Worm (Caenorhabditis elegans) whole organism, L4 larva: ENCODE results near the gene F09E5.11.
A peak's percentile ranks its signal among the peaks of the same experiment; 100 is the strongest.

Experiments
- D1046.2 ChIP-seq: fragments of 200-800 bp; sonication (Bioruptor generic); IDR thresholded peaks from 2 replicates; pipeline ENCODE4 v1.3.6; 2022; ENCODE audit warnings: missing genetic modification characterization, missing compliant biosample characterization
- F10B5.3 ChIP-seq: sonication (generic microtip); optimal IDR thresholded peaks from 2 replicates; lab custom pipeline; 2016; ENCODE audit warnings: mild to moderate bottlenecking, missing genetic modification characterization, missing compliant biosample characterization
- F26F4.8 ChIP-seq: fragments of 200-800 bp; sonication (Bioruptor generic); conservative IDR thresholded peaks from 2 replicates; pipeline ENCODE4 v1.3.6; 2022; ENCODE audit warnings: missing genetic modification characterization, missing compliant biosample characterization
- T26A8.4 ChIP-seq: fragments of 200-800 bp; sonication (Bioruptor generic); IDR thresholded peaks from 2 replicates; pipeline ENCODE4 v1.3.6; 2022; ENCODE audit warnings: missing genetic modification characterization, missing compliant biosample characterization
- Y48G9A.11 ChIP-seq: fragments of 200-800 bp; sonication (Bioruptor generic); IDR thresholded peaks from 2 replicates; pipeline ENCODE4 v1.3.6; 2022; ENCODE audit warnings: missing genetic modification reagents, missing genetic modification characterization, missing compliant biosample characterization
- ZK337.2 ChIP-seq: fragments of 200-800 bp; sonication (Bioruptor generic); IDR thresholded peaks from 2 replicates; pipeline ENCODE4 v1.3.6; 2022; ENCODE audit warnings: missing genetic modification reagents, missing genetic modification characterization, missing compliant biosample characterization
- ZK546.5 ChIP-seq, 2 experiments: sonication (generic microtip); optimal IDR thresholded peaks; 2 replicates each; lab custom pipeline; 2017; ENCODE audit warnings: missing biosample characterization in 2 of 2, missing genetic modification characterization in 2 of 2
- aly-2 ChIP-seq: sonication (generic microtip); optimal IDR thresholded peaks from 2 replicates; lab custom pipeline; 2018; ENCODE audit warnings: missing biosample characterization, missing genetic modification characterization
- arid-1 ChIP-seq: fragments of 200-800 bp; sonication (Bioruptor generic); conservative IDR thresholded peaks from 2 replicates; pipeline ENCODE4 v1.3.6; 2022; ENCODE audit warnings: missing genetic modification reagents, missing genetic modification characterization, missing compliant biosample characterization
- ceh-28 ChIP-seq: fragments of 150-350 bp; optimal IDR thresholded peaks from 2 replicates; lab custom pipeline; 2014; ENCODE audit warnings: missing biosample characterization, missing genetic modification reagents, missing genetic modification characterization
- daf-12 ChIP-seq: fragments of 150-350 bp; optimal IDR thresholded peaks from 2 replicates; lab custom pipeline; 2014; ENCODE audit warnings: missing biosample characterization, missing genetic modification reagents, missing genetic modification characterization
- daf-19 ChIP-seq: fragments of 200-800 bp; sonication (Bioruptor generic); conservative IDR thresholded peaks from 2 replicates; pipeline ENCODE4 v1.3.6; 2022; ENCODE audit warnings: missing genetic modification characterization, missing compliant biosample characterization
- daf-8 ChIP-seq: fragments of 200-800 bp; sonication (Bioruptor generic); IDR thresholded peaks from 2 replicates; pipeline ENCODE4 v1.3.6; 2022; ENCODE audit warnings: missing genetic modification characterization, missing compliant biosample characterization
- dmd-6 ChIP-seq: fragments of 200-800 bp; sonication (Bioruptor generic); IDR thresholded peaks from 2 replicates; pipeline ENCODE4 v1.3.6; 2022; ENCODE audit warnings: missing genetic modification reagents, missing genetic modification characterization, missing compliant biosample characterization
- duxl-1 ChIP-seq: sonication (generic microtip); optimal IDR thresholded peaks from 2 replicates; lab custom pipeline; 2016; ENCODE audit warnings: mild to moderate bottlenecking, missing genetic modification characterization, moderate library complexity, missing compliant biosample characterization; ENCODE audit not compliant: poor library complexity
- egl-27 ChIP-seq: sonication (generic microtip); optimal IDR thresholded peaks from 3 replicates; lab custom pipeline; 2017; ENCODE audit warnings: missing biosample characterization, missing genetic modification reagents, missing genetic modification characterization
- egl-43 ChIP-seq: fragments of 200-800 bp; sonication (Bioruptor generic); IDR thresholded peaks from 2 replicates; pipeline ENCODE4 v1.3.6; 2022; ENCODE audit warnings: missing genetic modification reagents, missing genetic modification characterization, missing compliant biosample characterization
- fkh-10 ChIP-seq: fragments of 150-350 bp; optimal IDR thresholded peaks from 2 replicates; lab custom pipeline; 2014; ENCODE audit warnings: missing biosample characterization, missing genetic modification reagents, missing genetic modification characterization
- hif-1 ChIP-seq, 2 experiments: sonication (generic microtip); optimal IDR thresholded peaks; 2 replicates each; lab custom pipeline; 2016 to 2017; ENCODE audit warnings: missing compliant biosample characterization in 2 of 2, missing genetic modification characterization in 2 of 2, missing genetic modification reagents in 2 of 2, missing genotype in 2 of 2, mild to moderate bottlenecking in 1 of 2
- hlh-11 ChIP-seq: fragments of 200-800 bp; sonication (Bioruptor generic); optimal IDR thresholded peaks from 2 replicates; lab custom pipeline; 2018; ENCODE audit warnings: mild to moderate bottlenecking, missing genetic modification characterization, missing compliant biosample characterization
- hlh-30 ChIP-seq: sonication (generic microtip); optimal IDR thresholded peaks from 2 replicates; lab custom pipeline; 2017; ENCODE audit warnings: antibody characterized with exemption, mild to moderate bottlenecking, missing genetic modification characterization, missing compliant biosample characterization; ENCODE audit not compliant: insufficient read depth
- hmg-1.1 ChIP-seq: fragments of 200-800 bp; sonication (Bioruptor generic); IDR thresholded peaks from 2 replicates; pipeline ENCODE4 v1.3.6; 2022; ENCODE audit warnings: missing genetic modification reagents, missing genetic modification characterization, missing compliant biosample characterization
- lim-7 ChIP-seq: fragments of 200-800 bp; sonication (Bioruptor generic); IDR thresholded peaks from 2 replicates; pipeline ENCODE4 v1.3.6; 2022; ENCODE audit warnings: missing genetic modification characterization, missing compliant biosample characterization
- lin-29 ChIP-seq: fragments of 200-800 bp; sonication (Bioruptor generic); IDR thresholded peaks from 2 replicates; pipeline ENCODE4 v1.3.6; 2022; ENCODE audit warnings: missing genetic modification reagents, missing genetic modification characterization, missing compliant biosample characterization
- lin-38 ChIP-seq: fragments of 200-800 bp; sonication (Bioruptor generic); IDR thresholded peaks from 2 replicates; pipeline ENCODE4 v1.3.6; 2022; ENCODE audit warnings: missing genetic modification reagents, missing genetic modification characterization, missing compliant biosample characterization
- lin-39 ChIP-seq: fragments of 150-350 bp; optimal IDR thresholded peaks from 2 replicates; lab custom pipeline; 2014; ENCODE audit warnings: missing biosample characterization, missing genetic modification reagents, missing genetic modification characterization
- lsy-2 ChIP-seq, 2 experiments: fragments of 150-350 bp in 1 of 2; sonication (generic microtip) in 1 of 2; optimal IDR thresholded peaks; 2 replicates each; lab custom pipeline; 2014 to 2017; ENCODE audit warnings: missing biosample characterization in 2 of 2, missing genetic modification characterization in 2 of 2
- madf-5 ChIP-seq, 2 experiments: fragments of 200-800 bp; sonication (Bioruptor generic); IDR thresholded peaks; 2 replicates each; pipeline ENCODE4 v1.3.6; 2022; ENCODE audit warnings: missing compliant biosample characterization in 2 of 2, missing genetic modification characterization in 2 of 2
- madf-9 ChIP-seq: fragments of 200-800 bp; sonication (Bioruptor generic); conservative IDR thresholded peaks from 2 replicates; pipeline ENCODE4 v1.3.6; 2022; ENCODE audit warnings: missing genetic modification reagents, missing genetic modification characterization, missing compliant biosample characterization
- mdl-1 ChIP-seq, 2 experiments: fragments of 150-350 bp in 1 of 2; sonication (generic microtip) in 1 of 2; optimal IDR thresholded peaks; 2 replicates each; lab custom pipeline; 2014 to 2017; ENCODE audit warnings: missing biosample characterization in 2 of 2, missing genetic modification characterization in 2 of 2
- mdt-29 ChIP-seq: fragments of 200-800 bp; sonication (Bioruptor generic); IDR thresholded peaks from 2 replicates; pipeline ENCODE4 v1.3.6; 2022; ENCODE audit warnings: missing genetic modification reagents, missing genetic modification characterization, missing compliant biosample characterization
- mes-2 ChIP-seq: sonication (generic microtip); optimal IDR thresholded peaks from 2 replicates; lab custom pipeline; 2016; ENCODE audit warnings: missing genotype, mild to moderate bottlenecking, missing genetic modification characterization, missing compliant biosample characterization; ENCODE audit not compliant: poor library complexity, severe bottlenecking
- nhr-102 ChIP-seq: sonication (generic microtip); optimal IDR thresholded peaks from 2 replicates; lab custom pipeline; 2016; ENCODE audit warnings: mild to moderate bottlenecking, missing genetic modification characterization, moderate library complexity, missing compliant biosample characterization
- nhr-11 ChIP-seq: fragments of 150-350 bp; optimal IDR thresholded peaks from 2 replicates; lab custom pipeline; 2014; ENCODE audit warnings: missing biosample characterization, missing genetic modification characterization
- nhr-111 ChIP-seq: fragments of 200-800 bp; sonication (Bioruptor generic); optimal IDR thresholded peaks from 2 replicates; lab custom pipeline; 2018; ENCODE audit warnings: mild to moderate bottlenecking, missing genetic modification characterization, missing compliant biosample characterization
- nhr-25 ChIP-seq: sonication (generic microtip); optimal IDR thresholded peaks from 2 replicates; lab custom pipeline; 2017; ENCODE audit warnings: missing genetic modification characterization, mild to moderate bottlenecking, missing compliant biosample characterization, antibody characterized with exemption, moderate library complexity, borderline replicate concordance; ENCODE audit not compliant: insufficient read depth
- nhr-28 ChIP-seq: fragments of 150-350 bp; optimal IDR thresholded peaks from 2 replicates; lab custom pipeline; 2014; ENCODE audit warnings: missing biosample characterization, missing genetic modification characterization
- nhr-41 ChIP-seq: fragments of 200-800 bp; sonication (Bioruptor generic); IDR thresholded peaks from 2 replicates; pipeline ENCODE4 v1.3.6; 2022; ENCODE audit warnings: missing genetic modification reagents, missing genetic modification characterization, missing compliant biosample characterization
- nhr-48 ChIP-seq: sonication (generic microtip); optimal IDR thresholded peaks from 2 replicates; lab custom pipeline; 2016; ENCODE audit warnings: mild to moderate bottlenecking, missing genetic modification characterization, missing compliant biosample characterization
- nhr-6 ChIP-seq: fragments of 150-350 bp; optimal IDR thresholded peaks from 2 replicates; lab custom pipeline; 2014; ENCODE audit warnings: missing biosample characterization, missing genetic modification characterization
- nhr-76 ChIP-seq: fragments of 150-350 bp; optimal IDR thresholded peaks from 2 replicates; lab custom pipeline; 2014; ENCODE audit warnings: missing biosample characterization, missing genetic modification characterization
- nhr-77 ChIP-seq: fragments of 150-350 bp; optimal IDR thresholded peaks from 2 replicates; lab custom pipeline; 2014; ENCODE audit warnings: missing biosample characterization, missing genetic modification characterization
- pha-4 ChIP-seq, 2 experiments: fragments of 150-350 bp in 1 of 2; fragments of 200-800 bp in 1 of 2; sonication (Bioruptor generic) in 1 of 2; IDR thresholded peaks in 1 of 2; optimal IDR thresholded peaks in 1 of 2; 2 replicates each; pipeline versions ENCODE4 v1.3.6 to Lab custom; 2014 to 2022; ENCODE audit warnings: missing genetic modification characterization in 2 of 2, missing genetic modification reagents in 2 of 2, missing biosample characterization in 1 of 2, missing compliant biosample characterization in 1 of 2
- pqm-1 ChIP-seq: sonication (generic microtip); optimal IDR thresholded peaks from 2 replicates; lab custom pipeline; 2017; ENCODE audit warnings: missing biosample characterization, missing genetic modification characterization
- saeg-2 ChIP-seq: fragments of 200-800 bp; sonication (Bioruptor generic); IDR thresholded peaks from 2 replicates; pipeline ENCODE4 v1.3.6; 2022; ENCODE audit warnings: missing genetic modification reagents, missing genetic modification characterization, missing compliant biosample characterization
- unc-39 ChIP-seq: sonication (generic microtip); optimal IDR thresholded peaks from 2 replicates; lab custom pipeline; 2017; ENCODE audit warnings: missing biosample characterization, missing genetic modification characterization
- vab-7 ChIP-seq: fragments of 200-800 bp; sonication (Bioruptor generic); IDR thresholded peaks from 2 replicates; pipeline ENCODE4 v1.3.6; 2022; ENCODE audit warnings: missing genetic modification reagents, missing genetic modification characterization, missing compliant biosample characterization
- zip-2 ChIP-seq: fragments of 150-350 bp; optimal IDR thresholded peaks from 2 replicates; lab custom pipeline; 2014; ENCODE audit warnings: missing biosample characterization, missing genetic modification characterization
- ztf-7 ChIP-seq: fragments of 150-350 bp; optimal IDR thresholded peaks from 2 replicates; lab custom pipeline; 2014; ENCODE audit warnings: missing biosample characterization, missing genetic modification characterization

The F09E5.11 gene

DNA sequence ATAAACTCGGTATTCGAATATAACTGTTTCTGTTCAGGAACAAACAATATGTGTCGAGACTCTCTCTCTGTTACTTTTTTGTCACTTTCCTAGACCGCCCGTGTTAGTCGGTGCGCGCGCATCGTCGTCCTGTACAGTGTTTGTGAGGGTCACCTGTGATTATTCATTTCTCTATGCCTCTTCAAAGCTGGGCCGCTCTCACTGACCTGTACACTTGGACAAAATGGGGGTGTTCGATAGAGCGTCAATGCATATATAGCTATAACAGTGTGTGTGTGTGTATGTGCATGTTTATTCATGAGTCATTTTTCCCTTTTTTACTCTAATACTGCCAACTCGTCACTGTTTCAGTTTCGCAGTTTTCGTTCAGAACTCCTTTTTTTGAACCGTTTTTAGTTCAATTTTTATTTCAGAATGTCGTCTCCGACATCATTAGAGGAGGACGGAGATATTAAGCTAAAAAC lies 21.7 kb upstream of the F09E5.11 start, which contains the start of gene pkc-3 (continued):
- TF ChIP-seq madf-9 (GFP tag; lab: Robert Waterston, UW) (peak; percentile 35; the same call in 1 of the 2 replicates), zip-2 (no peak), aly-2 (tag; lab: Kevin White, UChicago) (no peak), hlh-30 (tag; lab: Kevin White, UChicago) (peak; percentile 83), nhr-6 (peak; percentile 93), nhr-111 (GFP tag; lab: Kevin White, UChicago) (no peak), mdl-1 (tag; optimal IDR thresholded peaks at IDR 0.05; lab: Kevin White, UChicago) (peak; percentile 7 to 47), mdt-29 (0 out of 2 replicates have a peak, but pooled peaks have one; percentile 20), daf-12 (no peak), vab-7 (GFP tag; lab: Robert Waterston, UW) (no peak), nhr-48 (tag; lab: Kevin White, UChicago) (no peak), D1046.2 (no peak), nhr-77 (tag; lab: Kevin White, UChicago) (peak; percentile 89), unc-39 (tag; lab: Kevin White, UChicago) (no peak), daf-8 (GFP tag; lab: Robert Waterston, UW) (no peak), daf-19 (GFP tag; lab: Robert Waterston, UW) (no peak), egl-43 (GFP tag; lab: Robert Waterston, UW) (no peak), arid-1 (GFP tag; lab: Robert Waterston, UW) (0 out of 2 replicates have a peak, but pooled peaks have one; percentile 25), ZK546.5 (tag; optimal IDR thresholded peaks at IDR 0.05; lab: Kevin White, UChicago) (no peak), ZK337.2 (GFP tag; lab: Robert Waterston, UW) (no peak), saeg-2 (GFP tag; lab: Robert Waterston, UW) (no peak), T26A8.4 (GFP tag; lab: Robert Waterston, UW) (peak; percentile 78), lin-38 (peak; percentile 79), lin-29 (GFP tag; lab: Robert Waterston, UW) (no peak), hmg-1.1 (GFP tag; lab: Robert Waterston, UW) (peak; percentile 52; the same call in 1 of the 2 replicates), nhr-11 (peak; percentile 47), F26F4.8 (GFP tag; lab: Robert Waterston, UW) (no peak), hlh-11 (peak; percentile 93), pqm-1 (peak; percentile 71), F10B5.3 (tag; lab: Kevin White, UChicago) (no peak), nhr-25 (tag; lab: Kevin White, UChicago) (peak; percentile 95), madf-5 (GFP tag; IDR thresholded peaks at IDR 0.05; lab: Robert Waterston, UW) (no peak), Y48G9A.11 (GFP tag; lab: Robert Waterston, UW) (no peak)

DNA sequence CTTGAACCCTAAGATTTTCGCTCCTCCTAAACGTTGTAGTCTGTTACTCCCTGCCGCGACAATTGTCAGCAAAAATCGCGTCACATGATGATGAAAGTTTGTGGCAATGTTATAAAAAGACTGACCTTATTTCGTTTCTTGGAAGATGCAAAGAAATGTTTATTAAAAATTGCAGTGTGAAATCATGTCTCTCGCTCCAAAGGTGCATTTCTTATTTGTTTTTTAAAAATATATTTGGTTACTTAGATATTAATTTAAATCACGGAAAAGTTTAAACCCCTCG lies 20.2 kb upstream of the F09E5.11 start:
- TF ChIP-seq nhr-6 (no peak), unc-39 (tag; lab: Kevin White, UChicago) (no peak), pha-4 (GFP tag; IDR thresholded peaks at IDR 0.05; lab: Robert Waterston, UW) (no peak), pha-4 (tag; optimal IDR thresholded peaks at IDR 0.05; lab: Kevin White, UChicago) (no peak), egl-27 (no peak), hif-1 (tag; optimal IDR thresholded peaks at IDR 0.05; lab: Kevin White, UChicago) (no peak), Y48G9A.11 (GFP tag; lab: Robert Waterston, UW) (no peak), nhr-76 (tag; lab: Kevin White, UChicago) (no peak), D1046.2 (no peak), duxl-1 (tag; lab: Kevin White, UChicago) (no peak), nhr-102 (no peak), ceh-28 (tag; lab: Kevin White, UChicago) (no peak), nhr-48 (tag; lab: Kevin White, UChicago) (no peak), lin-29 (GFP tag; lab: Robert Waterston, UW) (no peak), hlh-30 (tag; lab: Kevin White, UChicago) (peak; percentile 50), mes-2 (no peak), lin-39 (tag; lab: Kevin White, UChicago) (no peak), dmd-6 (GFP tag; lab: Robert Waterston, UW) (no peak), lim-7 (GFP tag; lab: Robert Waterston, UW) (no peak), ztf-7 (tag; lab: Kevin White, UChicago) (no peak), fkh-10 (GFP tag; lab: Kevin White, UChicago) (no peak), nhr-111 (GFP tag; lab: Kevin White, UChicago) (no peak), lsy-2 (tag; optimal IDR thresholded peaks at IDR 0.05; lab: Kevin White, UChicago) (peak in 1 of 2 experiments; percentile 11), aly-2 (tag; lab: Kevin White, UChicago) (no peak), nhr-28 (tag; lab: Kevin White, UChicago) (peak; percentile 44), nhr-41 (GFP tag; lab: Robert Waterston, UW) (no peak)
